Fruit fly (Drosophila melanogaster): ENCODE measurements around the gene Afti.

The Afti gene

DNA sequence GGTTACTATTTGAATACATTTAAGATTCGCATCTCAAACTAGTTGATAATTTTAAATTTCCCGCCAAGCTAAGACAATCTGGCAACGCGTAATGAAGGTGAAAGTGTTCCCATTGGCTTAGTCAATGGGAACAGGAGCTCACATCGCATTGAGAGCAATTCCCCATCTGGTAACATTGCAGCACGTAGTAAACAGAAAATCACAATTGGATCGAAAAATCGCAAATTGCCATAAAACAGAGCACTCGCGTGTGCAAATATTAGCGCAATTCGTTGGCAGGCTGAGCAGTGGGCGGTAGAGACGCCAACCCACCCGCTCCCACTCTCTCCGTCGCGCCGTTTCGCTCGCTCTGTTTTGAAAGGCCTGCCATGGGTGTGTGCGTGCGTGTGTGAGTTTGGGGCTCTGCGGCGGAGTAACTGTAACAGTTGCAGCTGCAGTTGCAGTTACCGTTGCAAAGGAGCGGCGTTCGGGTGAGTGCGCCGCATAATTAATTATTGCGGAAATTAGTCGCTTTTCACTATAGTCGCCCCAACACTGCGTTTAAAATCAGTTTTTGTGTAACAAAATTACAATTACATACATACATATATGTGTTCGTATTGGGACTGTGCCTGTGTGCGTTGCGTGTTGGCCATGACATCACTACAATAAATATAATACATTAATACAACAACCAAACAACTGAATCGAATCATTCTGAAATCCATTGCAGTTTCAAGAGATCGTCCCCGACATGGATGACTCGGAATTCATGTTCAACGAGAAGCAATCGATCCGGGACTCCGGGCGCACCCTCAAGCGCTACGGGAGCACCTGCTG, 28.2 kb downstream of the Afti start (continued):
- TF ChIP-seq Sox102F (GFP tag; optimal IDR thresholded peaks at IDR 0.05) (no peak), ken (GFP tag; IDR thresholded peaks at IDR 0.05) (no peak), br (optimal IDR thresholded peaks at IDR 0.05) (no peak), mirr (GFP tag; optimal IDR thresholded peaks at IDR 0.05) (no peak), lbe (GFP tag; optimal IDR thresholded peaks at IDR 0.05) (no peak), Spps (tag; optimal IDR thresholded peaks at IDR 0.05) (no peak), nerfin-1 (tag; optimal IDR thresholded peaks at IDR 0.05) (peak; percentile 31), CG16779 (GFP tag; IDR thresholded peaks at IDR 0.05) (no peak), NC2α (GFP tag; optimal IDR thresholded peaks at IDR 0.05) (no peak), ttk (GFP tag; IDR thresholded peaks at IDR 0.05) (no peak), pb (GFP tag; optimal IDR thresholded peaks at IDR 0.05) (no peak), Fer3 (tag; optimal IDR thresholded peaks at IDR 0.05) (no peak), CG16813 (GFP tag; IDR thresholded peaks at IDR 0.05; ENCODE audit: partially characterized antibody) (0 out of 3 replicates have a peak, but pooled peaks have one; percentile 10), Adf1 (GFP tag; IDR thresholded peaks at IDR 0.05) (no peak), Med (GFP tag) (peak; percentile 54), Trl (optimal IDR thresholded peaks at IDR 0.05) (peak; percentile 39 to 46), Trl (GFP tag; optimal IDR thresholded peaks at IDR 0.05) (no peak), CG15696 (tag; optimal IDR thresholded peaks at IDR 0.05) (no peak), CG10267 (tag; optimal IDR thresholded peaks at IDR 0.05) (peak; percentile 17), Oli (tag; optimal IDR thresholded peaks at IDR 0.05) (no peak), Max (GFP tag; optimal IDR thresholded peaks at IDR 0.05) (no peak), ranshi (GFP tag; IDR thresholded peaks at IDR 0.05) (no peak), CG8388 (GFP tag; optimal IDR thresholded peaks at IDR 0.05) (no peak), Usf (GFP tag; optimal IDR thresholded peaks at IDR 0.05) (no peak), CG18476 (GFP tag; optimal IDR thresholded peaks at IDR 0.05) (no peak), PHDP (tag; optimal IDR thresholded peaks at IDR 0.05) (no peak), CG31365 (tag; optimal IDR thresholded peaks at IDR 0.05) (no peak), Atf3 (GFP tag; optimal IDR thresholded peaks at IDR 0.05) (no peak), CTCF (GFP tag; optimal IDR thresholded peaks at IDR 0.05) (no peak), seq (GFP tag; IDR thresholded peaks at IDR 0.05) (no peak), chn (GFP tag; optimal IDR thresholded peaks at IDR 0.05) (no peak), pzg (GFP tag; optimal IDR thresholded peaks at IDR 0.05) (peak; percentile 46), CG4617 (GFP tag; optimal IDR thresholded peaks at IDR 0.05; ENCODE audit: borderline replicate concordance) (peak; percentile 82), Drgx (GFP tag; IDR thresholded peaks at IDR 0.05) (0 out of 2 replicates have a peak, but pooled peaks have one; percentile 20), CG11247 (GFP tag; IDR thresholded peaks at IDR 0.05) (no peak), stwl (tag; optimal IDR thresholded peaks at IDR 0.05) (peak; percentile 18), insv (GFP tag; optimal IDR thresholded peaks at IDR 0.05) (peak in 1 of 2 experiments; percentile 36), CG31388 (GFP tag; optimal IDR thresholded peaks at IDR 0.05) (no peak), jigr1 (GFP tag; IDR thresholded peaks at IDR 0.05) (no peak), CHES-1-like (GFP tag; optimal IDR thresholded peaks at IDR 0.05) (no peak), CG9876 (GFP tag; optimal IDR thresholded peaks at IDR 0.05) (no peak), CG5245 (GFP tag; optimal IDR thresholded peaks at IDR 0.05) (no peak), dmrt11E (tag; optimal IDR thresholded peaks at IDR 0.05) (no peak), YL-1 (GFP tag; optimal IDR thresholded peaks at IDR 0.05) (peak; percentile 41), CG33557 (GFP tag; optimal IDR thresholded peaks at IDR 0.05) (peak; percentile 18), Sry-δ (GFP tag; optimal IDR thresholded peaks at IDR 0.05) (no peak), CG10959 (GFP tag; IDR thresholded peaks at IDR 0.05) (no peak), CG1647 (GFP tag; optimal IDR thresholded peaks at IDR 0.05) (no peak), HLH3B (GFP tag; IDR thresholded peaks at IDR 0.05) (no peak), HLH4C (GFP tag; IDR thresholded peaks at IDR 0.05; ENCODE audit: partially characterized antibody) (no peak), CG11093 (GFP tag; IDR thresholded peaks at IDR 0.05) (no peak)

All from whole organism, embryonic.